Fruit fly (Drosophila melanogaster) whole organism, embryonic: Measurements from ENCODE around the gene CG43346.

ENCODE experiments used
- Abd-B ChIP-seq: fragments of 200-800 bp; sonication (Bioruptor generic); optimal IDR thresholded peaks from 2 replicates; lab custom pipeline; 2018; ENCODE audit warnings: missing biosample characterization, mild to moderate bottlenecking, missing genetic modification characterization, moderate library complexity
- BEAF-32 ChIP-seq: fragments of 200-800 bp; sonication (Bioruptor generic); optimal IDR thresholded peaks from 3 replicates; lab custom pipeline; 2017; ENCODE audit warnings: missing biosample characterization, missing genetic modification characterization, mild to moderate bottlenecking, moderate library complexity, missing genetic modification reagents
- Bdp1 ChIP-seq: fragments of 200-800 bp; sonication (Bioruptor generic); optimal IDR thresholded peaks from 3 replicates; lab custom pipeline; 2016; ENCODE audit warnings: missing biosample characterization, missing genetic modification characterization
- CG10654 ChIP-seq: fragments of 200-800 bp; sonication (Bioruptor generic); optimal IDR thresholded peaks from 2 replicates; lab custom pipeline; 2016; ENCODE audit warnings: missing biosample characterization, missing genetic modification characterization
- CG10959 ChIP-seq: fragments of 200-800 bp; sonication (Bioruptor generic); IDR thresholded peaks from 2 replicates; pipeline ENCODE4 v1.3.6; 2022; ENCODE audit warnings: missing biosample characterization, missing genetic modification characterization
- CG11085 ChIP-seq: fragments of 200-800 bp; sonication (Bioruptor generic); IDR thresholded peaks from 2 replicates; pipeline ENCODE4 v1.3.6; 2022; ENCODE audit warnings: missing biosample characterization, missing genetic modification characterization
- CG13296 ChIP-seq: fragments of 200-800 bp; sonication (Bioruptor generic); optimal IDR thresholded peaks from 3 replicates; lab custom pipeline; 2018; ENCODE audit warnings: missing biosample characterization, mild to moderate bottlenecking, missing genetic modification characterization
- CG16815 ChIP-seq: fragments of 200-800 bp; sonication (Bioruptor generic); optimal IDR thresholded peaks from 3 replicates; lab custom pipeline; 2017; ENCODE audit warnings: missing biosample characterization, mild to moderate bottlenecking, missing genetic modification characterization
- CG17361 ChIP-seq: fragments of 200-800 bp; sonication (Bioruptor generic); IDR thresholded peaks from 3 replicates; pipeline ENCODE4 v1.3.6; 2022; ENCODE audit warnings: missing biosample characterization, missing genetic modification characterization
- CG2199 ChIP-seq: fragments of 200-800 bp; sonication (Bioruptor generic); IDR thresholded peaks from 3 replicates; pipeline ENCODE4 v1.3.6; 2022; ENCODE audit warnings: missing biosample characterization, missing genetic modification characterization
- CG31388 ChIP-seq: fragments of 200-800 bp; sonication (Bioruptor generic); optimal IDR thresholded peaks from 2 replicates; lab custom pipeline; 2016; ENCODE audit warnings: missing biosample characterization, missing genetic modification characterization
- CG32767 ChIP-seq: fragments of 200-800 bp; sonication (Bioruptor generic); IDR thresholded peaks from 2 replicates; pipeline ENCODE4 v1.3.6; 2022; ENCODE audit warnings: missing biosample characterization, missing genetic modification characterization
- CG3838 ChIP-seq: fragments of 200-800 bp; sonication (Bioruptor generic); optimal IDR thresholded peaks from 3 replicates; lab custom pipeline; 2016; ENCODE audit warnings: missing biosample characterization, missing genetic modification characterization
- CG3995 ChIP-seq: fragments of 200-800 bp; sonication (Bioruptor generic); optimal IDR thresholded peaks from 3 replicates; lab custom pipeline; 2016; ENCODE audit warnings: missing biosample characterization, missing genetic modification characterization
- CTCF ChIP-seq: fragments of 200-800 bp; sonication (Bioruptor generic); optimal IDR thresholded peaks from 2 replicates; lab custom pipeline; 2017; ENCODE audit warnings: missing biosample characterization, mild to moderate bottlenecking, missing genetic modification characterization, moderate library complexity
- Chrac-16 ChIP-seq: fragments of 200-800 bp; sonication (Bioruptor generic); optimal IDR thresholded peaks from 3 replicates; lab custom pipeline; 2016; ENCODE audit warnings: missing biosample characterization, missing genetic modification characterization
- D ChIP-seq, 2 experiments: fragments of 200-800 bp in 1 of 2; fragments of >200 bp in 1 of 2; sonication (Bioruptor generic) in 1 of 2; optimal IDR thresholded peaks; 2 replicates in 1 of 2; 3 replicates in 1 of 2; lab custom pipeline; 2017; ENCODE audit warnings: mild to moderate bottlenecking in 1 of 2, missing biosample characterization in 1 of 2, missing genetic modification characterization in 1 of 2, missing genetic modification reagents in 1 of 2
- D19B ChIP-seq: fragments of 200-800 bp; sonication (Bioruptor generic); optimal IDR thresholded peaks from 2 replicates; lab custom pipeline; 2017; ENCODE audit warnings: missing biosample characterization, mild to moderate bottlenecking, missing genetic modification characterization
- Ets65A ChIP-seq: fragments of 200-800 bp; sonication (Bioruptor generic); peaks from one replicate; lab custom pipeline; 2016; ENCODE audit warnings: missing biosample characterization, missing genetic modification characterization
- Hmx ChIP-seq: fragments of 200-800 bp; sonication (Bioruptor generic); optimal IDR thresholded peaks from 2 replicates; lab custom pipeline; 2016; ENCODE audit warnings: missing biosample characterization, missing genetic modification characterization
- Hr3 ChIP-seq: fragments of 200-800 bp; sonication (Bioruptor generic); optimal IDR thresholded peaks from 3 replicates; lab custom pipeline; 2016; ENCODE audit warnings: missing biosample characterization, missing genetic modification characterization
- Jarid2 ChIP-seq: fragments of 200-800 bp; sonication (Bioruptor generic); optimal IDR thresholded peaks from 3 replicates; lab custom pipeline; 2017; ENCODE audit warnings: mild to moderate bottlenecking, missing biosample characterization, missing genetic modification reagents, missing genetic modification characterization
- Oaz ChIP-seq: fragments of 200-800 bp; sonication (Bioruptor generic); IDR thresholded peaks from 2 replicates; pipeline ENCODE4 v1.3.6; 2022; ENCODE audit warnings: missing biosample characterization, missing genetic modification characterization
- Poxn ChIP-seq: fragments of 200-800 bp; sonication (Bioruptor generic); IDR thresholded peaks from 2 replicates; pipeline ENCODE4 v1.3.6; 2022; ENCODE audit warnings: missing biosample characterization, missing genetic modification characterization
- Scr ChIP-seq: fragments of 200-800 bp; sonication (Bioruptor generic); IDR thresholded peaks from 2 replicates; pipeline ENCODE4 v1.3.6; 2022; ENCODE audit warnings: missing biosample characterization, missing genetic modification characterization; ENCODE audit not compliant: partially characterized antibody
- Side ChIP-seq: fragments of 200-800 bp; sonication (Bioruptor generic); optimal IDR thresholded peaks from 2 replicates; lab custom pipeline; 2016; ENCODE audit warnings: missing biosample characterization, missing genetic modification characterization
- Sin3A ChIP-seq: fragments of >200 bp; optimal IDR thresholded peaks from 2 replicates; lab custom pipeline; 2018
- Spps ChIP-seq: fragments of 200-800 bp; sonication (Bioruptor generic); optimal IDR thresholded peaks from 2 replicates; lab custom pipeline; 2018; ENCODE audit warnings: missing biosample characterization, mild to moderate bottlenecking, missing genetic modification characterization
- Taf1 ChIP-seq: fragments of 200-800 bp; sonication (Bioruptor generic); IDR thresholded peaks from 2 replicates; pipeline ENCODE4 v1.3.6; 2022; ENCODE audit warnings: missing biosample characterization, missing genetic modification characterization
- abd-A ChIP-seq: fragments of 200-800 bp; sonication (Bioruptor generic); optimal IDR thresholded peaks from 3 replicates; lab custom pipeline; 2019; ENCODE audit warnings: missing biosample characterization, mild to moderate bottlenecking, missing genetic modification characterization, moderate library complexity
- ato ChIP-seq: fragments of 200-800 bp; sonication (Bioruptor generic); IDR thresholded peaks from 2 replicates; pipeline ENCODE4 v1.3.6; 2022; ENCODE audit warnings: missing biosample characterization, missing genetic modification characterization; ENCODE audit not compliant: partially characterized antibody
- cad ChIP-seq: fragments of >200 bp; optimal IDR thresholded peaks from 2 replicates; lab custom pipeline; 2017; ENCODE audit warnings: missing biosample characterization, missing genetic modification characterization
- cas ChIP-seq: fragments of 200-800 bp; sonication (Bioruptor generic); IDR thresholded peaks from 2 replicates; pipeline ENCODE4 v1.3.6; 2022; ENCODE audit warnings: missing biosample characterization, missing genetic modification characterization
- cato ChIP-seq: fragments of 200-800 bp; sonication (Bioruptor generic); optimal IDR thresholded peaks from 2 replicates; lab custom pipeline; 2016; ENCODE audit warnings: missing biosample characterization, missing genetic modification characterization, borderline replicate concordance
- cg ChIP-seq: fragments of 200-800 bp; sonication (Bioruptor generic); optimal IDR thresholded peaks from 3 replicates; lab custom pipeline; 2019; ENCODE audit warnings: missing biosample characterization, mild to moderate bottlenecking, missing genetic modification characterization, moderate library complexity
- ci ChIP-seq: fragments of 200-800 bp; sonication (Bioruptor generic); IDR thresholded peaks from 3 replicates; pipeline ENCODE4 v1.3.6; 2022; ENCODE audit warnings: missing biosample characterization, missing genetic modification characterization
- dm ChIP-seq: fragments of 200-800 bp; sonication (Bioruptor generic); optimal IDR thresholded peaks from 3 replicates; lab custom pipeline; 2016; ENCODE audit warnings: missing biosample characterization, missing genetic modification characterization
- dmrt11E ChIP-seq: fragments of 200-800 bp; sonication (Bioruptor generic); optimal IDR thresholded peaks from 3 replicates; lab custom pipeline; 2018; ENCODE audit warnings: missing biosample characterization, mild to moderate bottlenecking, missing genetic modification characterization, moderate library complexity
- esg ChIP-seq: fragments of 200-800 bp; sonication (Bioruptor generic); conservative IDR thresholded peaks from 2 replicates; pipeline ENCODE4 v1.3.6; 2022; ENCODE audit warnings: missing biosample characterization, missing genetic modification characterization
- fu2 ChIP-seq: fragments of 200-800 bp; sonication (Bioruptor generic); optimal IDR thresholded peaks from 2 replicates; lab custom pipeline; 2016; ENCODE audit warnings: missing biosample characterization, missing genetic modification characterization
- gem ChIP-seq: fragments of 200-800 bp; sonication (Bioruptor generic); optimal IDR thresholded peaks from 2 replicates; lab custom pipeline; 2019; ENCODE audit warnings: missing biosample characterization, mild to moderate bottlenecking, missing genetic modification characterization, moderate library complexity
- grau ChIP-seq: fragments of 200-800 bp; optimal IDR thresholded peaks from 3 replicates; lab custom pipeline; 2019; ENCODE audit warnings: missing biosample characterization, mild to moderate bottlenecking, missing genetic modification characterization, moderate library complexity
- nau ChIP-seq: fragments of 200-800 bp; sonication (Bioruptor generic); optimal IDR thresholded peaks from 3 replicates; lab custom pipeline; 2017; ENCODE audit warnings: missing biosample characterization, mild to moderate bottlenecking, missing genetic modification characterization, missing genetic modification reagents
- peb ChIP-seq: fragments of 200-800 bp; sonication (Bioruptor generic); IDR thresholded peaks from 2 replicates; pipeline ENCODE4 v1.3.6; 2022; ENCODE audit warnings: missing biosample characterization, missing genetic modification characterization
- pho ChIP-seq: fragments of 200-800 bp; sonication (Bioruptor generic); optimal IDR thresholded peaks from 2 replicates; lab custom pipeline; 2016; ENCODE audit warnings: missing biosample characterization, missing genetic modification characterization
- rib ChIP-seq: fragments of 200-800 bp; sonication (Bioruptor generic); IDR thresholded peaks from 2 replicates; pipeline ENCODE4 v1.3.6; 2022; ENCODE audit warnings: missing biosample characterization, missing genetic modification characterization
- tna ChIP-seq: fragments of 200-800 bp; sonication (Bioruptor generic); IDR thresholded peaks from 2 replicates; pipeline ENCODE4 v1.3.6; 2022; ENCODE audit warnings: missing biosample characterization, missing genetic modification characterization; ENCODE audit not compliant: partially characterized antibody
- trh ChIP-seq: fragments of 200-800 bp; sonication (Bioruptor generic); optimal IDR thresholded peaks from 2 replicates; lab custom pipeline; 2016; ENCODE audit warnings: missing biosample characterization, missing genetic modification characterization
- tx ChIP-seq: fragments of 200-800 bp; sonication (Bioruptor generic); optimal IDR thresholded peaks from 2 replicates; lab custom pipeline; 2016; ENCODE audit warnings: missing biosample characterization, missing genetic modification characterization
- vvl ChIP-seq: fragments of 200-800 bp; sonication (Bioruptor generic); IDR thresholded peaks from 2 replicates; pipeline ENCODE4 v1.3.6; 2022; ENCODE audit warnings: missing biosample characterization, missing genetic modification characterization
- yki ChIP-seq: fragments of >200 bp; optimal IDR thresholded peaks from 3 replicates; lab custom pipeline; 2018
- zen ChIP-seq: fragments of 200-800 bp; sonication (Bioruptor generic); optimal IDR thresholded peaks from 3 replicates; lab custom pipeline; 2018; ENCODE audit warnings: missing biosample characterization, mild to moderate bottlenecking, missing genetic modification characterization, moderate library complexity

The CG43346 gene

DNA sequence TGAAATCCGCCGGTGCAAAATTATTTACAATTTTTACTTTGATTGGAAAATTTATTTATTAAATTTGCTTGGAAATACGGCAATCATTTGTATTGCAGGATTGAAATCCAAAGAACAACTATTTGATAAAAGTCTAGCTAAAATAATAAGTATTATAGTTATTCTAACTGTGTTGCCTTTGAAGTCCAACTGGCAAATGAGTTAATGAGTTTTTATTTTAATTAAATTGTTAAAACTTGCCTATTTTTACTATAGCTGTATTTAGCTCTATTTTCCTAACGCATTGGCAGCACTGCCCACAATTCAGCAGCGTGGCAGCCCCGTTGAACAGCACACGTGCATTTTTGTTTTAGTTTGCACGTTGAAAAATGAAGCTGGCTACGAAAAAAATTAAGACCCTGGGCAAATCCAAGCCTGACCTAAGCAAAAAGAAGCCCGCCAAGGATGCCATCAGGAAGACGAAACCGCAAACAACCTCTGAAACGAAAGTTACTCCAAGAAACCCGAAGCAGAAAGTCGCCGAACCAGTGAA, 5.0 kb downstream of the CG43346 start, which contains the start of gene Noc2 (continued):
- TF ChIP-seq Bdp1 (peak; percentile 25), ci (GFP tag; lab: Robert Waterston, UW) (0 out of 3 replicates have a peak, but pooled peaks have one; percentile 40), CG31388 (GFP tag; lab: Kevin White, UChicago) (peak; percentile 8), Hmx (GFP tag; lab: Kevin White, UChicago) (no peak), Hr3 (GFP tag; lab: Kevin White, UChicago) (peak; percentile 72), Side (GFP tag; lab: Kevin White, UChicago) (no peak), fu2 (GFP tag; lab: Kevin White, UChicago) (no peak), Poxn (GFP tag; lab: Robert Waterston, UW) (no peak), tna (no peak), cas (GFP tag; lab: Robert Waterston, UW) (no peak), Abd-B (GFP tag; lab: Kevin White, UChicago) (peak; percentile 54), nau (no peak), rib (GFP tag; lab: Robert Waterston, UW) (no peak), dmrt11E (peak; percentile 36), grau (tag; lab: Kevin White, UChicago) (peak; percentile 56), CG16815 (GFP tag; lab: Kevin White, UChicago) (no peak), cg (GFP tag; lab: Kevin White, UChicago) (no peak), abd-A (no peak), Oaz (GFP tag; lab: Robert Waterston, UW) (no peak), gem (peak; percentile 65), tx (GFP tag; lab: Kevin White, UChicago) (no peak), dm (GFP tag; lab: Kevin White, UChicago) (peak; percentile 96), vvl (GFP tag; lab: Robert Waterston, UW) (peak; percentile 20; the same call in 1 of the 2 replicates), CG13296 (peak; percentile 21), CG10654 (GFP tag; lab: Kevin White, UChicago) (no peak), trh (GFP tag; lab: Kevin White, UChicago) (no peak), Spps (tag; lab: Kevin White, UChicago) (no peak), Chrac-16 (GFP tag; lab: Kevin White, UChicago) (peak; percentile 34), Sin3A (lab: Kevin White, UChicago) (no peak), CG3838 (GFP tag; lab: Kevin White, UChicago) (no peak), BEAF-32 (GFP tag; lab: Kevin White, UChicago) (peak; percentile 23), ato (peak; percentile 6; the same call in 1 of the 2 replicates), CG11085 (GFP tag; lab: Robert Waterston, UW) (peak; percentile 38; the same call in 1 of the 2 replicates), peb (GFP tag; lab: Robert Waterston, UW) (no peak), zen (tag; lab: Kevin White, UChicago) (peak; percentile 6), cad (GFP tag; lab: Kevin White, UChicago) (no peak), CTCF (GFP tag; lab: Kevin White, UChicago) (no peak), Scr (GFP tag; lab: Robert Waterston, UW) (no peak), D19B (GFP tag; lab: Kevin White, UChicago) (no peak), Jarid2 (GFP tag; lab: Kevin White, UChicago) (no peak), CG32767 (peak; percentile 9; the same call in 1 of the 2 replicates), Taf1 (peak; percentile 14; the same call in 1 of the 2 replicates), pho (GFP tag; lab: Kevin White, UChicago) (peak; percentile 31), CG10959 (GFP tag; lab: Robert Waterston, UW) (no peak), CG3995 (GFP tag; lab: Kevin White, UChicago) (no peak), cato (GFP tag; lab: Kevin White, UChicago) (no peak), yki (lab: Kevin White, UChicago) (no peak), CG2199 (GFP tag; lab: Robert Waterston, UW) (no peak), esg (GFP tag; lab: Robert Waterston, UW) (peak; percentile 43), D (optimal IDR thresholded peaks at IDR 0.05; lab: Kevin White, UChicago) (no peak), D (GFP tag; optimal IDR thresholded peaks at IDR 0.05; lab: Kevin White, UChicago) (peak; percentile 29), CG17361 (GFP tag; lab: Robert Waterston, UW) (peak; percentile 74), Ets65A (peak; percentile 74)
